Fruit fly (Drosophila melanogaster): ENCODE measurements around the gene CG32069.

The CG32069 gene

DNA sequence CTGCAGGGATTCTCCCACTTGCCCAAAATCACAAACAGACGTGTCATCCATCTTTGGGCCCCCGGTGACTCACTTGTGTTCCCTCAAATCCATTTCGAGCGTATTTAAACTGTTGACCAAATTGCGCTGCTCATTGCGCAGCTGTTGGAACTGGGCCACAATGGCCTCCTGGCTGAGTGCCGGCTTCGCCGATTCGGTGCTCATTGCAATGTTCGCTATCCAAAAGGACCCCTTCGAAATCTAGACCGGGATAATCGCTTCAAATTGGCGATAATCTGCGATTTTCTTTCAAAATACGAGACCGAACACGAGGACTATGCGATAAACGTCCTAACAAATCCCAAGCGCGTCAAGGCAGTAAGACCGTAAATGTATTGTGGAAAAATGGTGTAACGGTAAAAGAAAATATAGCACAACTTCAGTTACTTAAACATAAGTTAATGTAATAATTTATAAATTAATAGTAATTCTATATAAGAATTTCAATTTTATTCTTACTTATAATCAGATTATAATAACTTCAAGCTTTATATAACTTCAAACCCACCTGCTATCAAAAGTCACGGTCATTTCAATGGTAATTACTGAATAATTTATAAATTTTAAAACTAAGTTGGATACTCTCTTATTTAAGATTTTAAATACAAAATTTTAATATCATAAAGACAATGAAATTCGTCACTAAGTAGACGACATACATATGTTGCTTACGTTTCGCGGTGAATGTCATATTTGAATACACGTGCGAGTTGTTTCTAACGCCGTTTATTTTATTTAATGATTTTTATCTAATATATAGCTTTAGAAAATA, 11.8 kb upstream of the CG32069 start, which contains the start of the genes Pfdn2 and Noc1 (continued):
- TF ChIP-seq CG17568 (GFP tag; optimal IDR thresholded peaks at IDR 0.05) = no peak
- peak; percentile 56 for TF ChIP-seq CG12942 (GFP tag; optimal IDR thresholded peaks at IDR 0.05)
- no peak for TF ChIP-seq CG8388 (GFP tag; optimal IDR thresholded peaks at IDR 0.05)
- TF ChIP-seq CG31441 (GFP tag; IDR thresholded peaks at IDR 0.05) = no peak
- TF ChIP-seq Myb (GFP tag; optimal IDR thresholded peaks at IDR 0.05) = no peak
- TF ChIP-seq CG13775 (GFP tag; optimal IDR thresholded peaks at IDR 0.05) = peak; percentile 64
- no peak for TF ChIP-seq CG12769 (tag; optimal IDR thresholded peaks at IDR 0.05)
- no peak for TF ChIP-seq sd (tag; optimal IDR thresholded peaks at IDR 0.05)
- TF ChIP-seq Dip2 (GFP tag; IDR thresholded peaks at IDR 0.05) = no peak
- TF ChIP-seq Doc3 (GFP tag; IDR thresholded peaks at IDR 0.05; ENCODE audit: partially characterized antibody) = 0 out of 3 replicates have a peak, but pooled peaks have one; percentile 35
- TF ChIP-seq CG9215 (GFP tag; IDR thresholded peaks at IDR 0.05) = peak; percentile 39; the same call in 1 of the 2 replicates
- TF ChIP-seq maf-S (GFP tag; optimal IDR thresholded peaks at IDR 0.05) = no peak
- TF ChIP-seq CG4282 (GFP tag; optimal IDR thresholded peaks at IDR 0.05) = no peak
- TF ChIP-seq ems (GFP tag; optimal IDR thresholded peaks at IDR 0.05) = no peak
- no peak for TF ChIP-seq NC2α (GFP tag; optimal IDR thresholded peaks at IDR 0.05)
- no peak for TF ChIP-seq unc-4 (GFP tag; IDR thresholded peaks at IDR 0.05; ENCODE audit: partially characterized antibody)
- no peak for TF ChIP-seq Usf (GFP tag; optimal IDR thresholded peaks at IDR 0.05)
- TF ChIP-seq Blimp-1 (GFP tag; optimal IDR thresholded peaks at IDR 0.05) = no peak
- peak; percentile 33 for TF ChIP-seq YL-1 (GFP tag; optimal IDR thresholded peaks at IDR 0.05)
- no peak for TF ChIP-seq CG9609 (GFP tag; optimal IDR thresholded peaks at IDR 0.05)
- peak; percentile 54 for TF ChIP-seq CG15696 (tag; optimal IDR thresholded peaks at IDR 0.05)
- TF ChIP-seq E2f2 (GFP tag; IDR thresholded peaks at IDR 0.05) = no peak
- no peak for TF ChIP-seq CG14860 (GFP tag; IDR thresholded peaks at IDR 0.05; ENCODE audit: partially characterized antibody)
- no peak for TF ChIP-seq gt (GFP tag; IDR thresholded peaks at IDR 0.05)
- TF ChIP-seq exex (tag; optimal IDR thresholded peaks at IDR 0.05) = no peak
- TF ChIP-seq Atf3 (GFP tag; optimal IDR thresholded peaks at IDR 0.05) = no peak
- TF ChIP-seq shn (GFP tag; optimal IDR thresholded peaks at IDR 0.05) = no peak
- TF ChIP-seq slou (GFP tag; optimal IDR thresholded peaks at IDR 0.05) = no peak
- TF ChIP-seq CG3065 (GFP tag; optimal IDR thresholded peaks at IDR 0.05) = no peak
- no peak for TF ChIP-seq peb (GFP tag; IDR thresholded peaks at IDR 0.05)
- no peak for TF ChIP-seq dmrt99B (tag; optimal IDR thresholded peaks at IDR 0.05)
- TF ChIP-seq Side (GFP tag; optimal IDR thresholded peaks at IDR 0.05) = no peak
- TF ChIP-seq CG3281 (GFP tag; optimal IDR thresholded peaks at IDR 0.05) = no peak
- TF ChIP-seq trh (GFP tag; optimal IDR thresholded peaks at IDR 0.05) = no peak
- TF ChIP-seq stc (GFP tag; IDR thresholded peaks at IDR 0.05) = 0 out of 2 replicates have a peak, but pooled peaks have one; percentile 25
- no peak for TF ChIP-seq NC2β (GFP tag; optimal IDR thresholded peaks at IDR 0.05)
- no peak for TF ChIP-seq MTF-1 (GFP tag; optimal IDR thresholded peaks at IDR 0.05; ENCODE audit: borderline replicate concordance)
- TF ChIP-seq gem (tag; optimal IDR thresholded peaks at IDR 0.05) = no peak
- TF ChIP-seq Rfx (GFP tag; IDR thresholded peaks at IDR 0.05) = peak; percentile 70
- no peak for TF ChIP-seq pita (GFP tag; optimal IDR thresholded peaks at IDR 0.05)
- no peak for TF ChIP-seq sima (GFP tag; optimal IDR thresholded peaks at IDR 0.05)
- peak; percentile 53; the same call in 1 of the 2 replicates for TF ChIP-seq Ada2b (GFP tag; IDR thresholded peaks at IDR 0.05)
- no peak for TF ChIP-seq CG14965 (GFP tag; optimal IDR thresholded peaks at IDR 0.05; ENCODE audit: borderline replicate concordance)
- TF ChIP-seq cad (GFP tag; optimal IDR thresholded peaks at IDR 0.05) = no peak
- TF ChIP-seq gfzf (GFP tag; optimal IDR thresholded peaks at IDR 0.05) = peak; percentile 69
- TF ChIP-seq vfl (GFP tag; optimal IDR thresholded peaks at IDR 0.05) = no peak
- no peak for TF ChIP-seq tio (GFP tag; optimal IDR thresholded peaks at IDR 0.05)
- TF ChIP-seq gsb (GFP tag; IDR thresholded peaks at IDR 0.05) = no peak
- peak; percentile 36 for TF ChIP-seq D19B (GFP tag; optimal IDR thresholded peaks at IDR 0.05)
- peak; percentile 60; the same call in 1 of the 2 replicates for TF ChIP-seq al (GFP tag; IDR thresholded peaks at IDR 0.05)
